Worm (Caenorhabditis elegans) whole organism, L4 larva: ENCODE measurements around the gene unc-61.

Source experiments
- R02D3.7 ChIP-seq: fragments of 150-350 bp; sonication (generic microtip); optimal IDR thresholded peaks from 3 replicates; lab custom pipeline; 2014; ENCODE audit warnings: missing biosample characterization, missing genetic modification characterization
- ama-1 ChIP-seq: fragments of 150-350 bp; optimal IDR thresholded peaks from 2 replicates; lab custom pipeline; 2014; ENCODE audit warnings: inconsistent platforms, mixed read lengths
- ceh-62 ChIP-seq: sonication (generic microtip); optimal IDR thresholded peaks from 2 replicates; lab custom pipeline; 2017; ENCODE audit warnings: missing biosample characterization, missing genetic modification characterization
- mep-1 ChIP-seq: fragments of 150-350 bp; sonication (generic microtip); optimal IDR thresholded peaks from 3 replicates; lab custom pipeline; 2014; ENCODE audit warnings: missing biosample characterization, missing genetic modification characterization
- nhr-237 ChIP-seq: sonication (generic microtip); optimal IDR thresholded peaks from 2 replicates; lab custom pipeline; 2017; ENCODE audit warnings: missing biosample characterization, missing genetic modification characterization
- nhr-77 ChIP-seq: fragments of 150-350 bp; optimal IDR thresholded peaks from 2 replicates; lab custom pipeline; 2014; ENCODE audit warnings: missing biosample characterization, missing genetic modification characterization
- pha-4 ChIP-seq, 2 experiments: fragments of 150-350 bp in 1 of 2; fragments of 200-800 bp in 1 of 2; sonication (Bioruptor generic) in 1 of 2; IDR thresholded peaks in 1 of 2; optimal IDR thresholded peaks in 1 of 2; 2 replicates each; pipeline versions ENCODE4 v1.3.6 to Lab custom; 2014 to 2022; ENCODE audit warnings: missing genetic modification characterization in 2 of 2, missing genetic modification reagents in 2 of 2, missing biosample characterization in 1 of 2, missing compliant biosample characterization in 1 of 2

DNA sequence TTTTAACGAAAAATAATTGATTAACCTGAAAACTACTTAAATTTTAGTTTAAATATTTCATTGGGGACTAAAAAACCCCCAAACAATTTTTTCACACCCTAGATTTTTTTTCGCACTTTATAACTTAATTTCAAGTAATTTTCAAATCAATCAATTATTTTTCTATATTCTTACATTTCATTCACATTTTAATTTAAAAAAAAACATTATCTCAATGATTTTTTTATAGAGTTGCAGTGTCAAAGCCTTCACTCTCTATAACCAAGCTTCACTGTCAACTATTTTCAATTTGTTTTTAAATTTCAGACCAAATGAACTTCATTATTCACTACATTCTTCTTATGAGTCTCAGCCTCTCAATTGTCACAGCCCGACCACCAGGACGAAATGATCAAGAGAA, 7.4 kb downstream of the unc-61 start, which contains the start of gene Y50E8A.1:
- TF ChIP-seq mep-1 = no peak
- no peak for TF ChIP-seq ceh-62 (tag; lab: Kevin White, UChicago)
- no peak for TF ChIP-seq nhr-77 (tag; lab: Kevin White, UChicago)
- no peak for TF ChIP-seq pha-4 (GFP tag; IDR thresholded peaks at IDR 0.05; lab: Robert Waterston, UW)
- no peak for TF ChIP-seq pha-4 (tag; optimal IDR thresholded peaks at IDR 0.05; lab: Kevin White, UChicago)
- no peak for TF ChIP-seq R02D3.7
- TF ChIP-seq ama-1 (lab: Kevin White, UChicago) = no peak
- TF ChIP-seq nhr-237 (tag; lab: Kevin White, UChicago) = no peak
